Fruit fly (Drosophila melanogaster): ENCODE results near the gene CG13284.
A peak's percentile ranks its signal among the peaks of the same experiment; 100 is the strongest.

CG13284 gene

DNA sequence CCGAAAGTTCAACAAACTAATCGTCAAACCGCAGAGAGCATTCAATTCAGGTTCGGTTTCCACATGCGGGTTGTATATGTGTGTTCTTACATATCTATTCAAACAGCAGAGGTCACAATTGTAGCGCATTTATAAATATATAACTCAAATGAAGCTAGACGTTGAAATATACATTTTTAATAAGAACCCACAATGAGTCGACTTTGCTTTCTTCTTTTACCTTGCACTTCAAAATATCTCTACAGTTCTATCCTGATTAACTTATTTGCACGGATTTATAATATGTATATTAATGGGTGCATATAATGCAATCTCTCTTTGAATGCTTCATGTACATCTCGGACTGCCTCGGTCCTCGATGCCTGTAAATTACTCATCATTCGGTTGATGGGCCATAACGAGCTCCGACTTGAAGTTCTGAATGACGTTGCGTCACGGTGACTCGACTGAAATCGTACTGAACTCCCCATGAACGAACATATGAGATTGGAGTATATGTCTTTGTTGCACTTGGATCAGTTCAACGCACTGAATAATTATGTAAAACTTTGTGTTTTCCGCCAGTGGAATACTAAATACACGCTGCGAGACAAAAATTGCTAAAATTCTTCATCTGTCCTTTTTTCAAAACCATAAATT lies 30.1 kb downstream of the CG13284 start (continued):
- TF ChIP-seq da (GFP tag; optimal IDR thresholded peaks at IDR 0.05) (no peak), vfl (GFP tag; optimal IDR thresholded peaks at IDR 0.05) (no peak), Hr3 (GFP tag; optimal IDR thresholded peaks at IDR 0.05) (no peak), Mad (GFP tag; optimal IDR thresholded peaks at IDR 0.05) (no peak), gem (tag; optimal IDR thresholded peaks at IDR 0.05) (peak; percentile 64), org-1 (GFP tag; optimal IDR thresholded peaks at IDR 0.05) (peak; percentile 22), CG14014 (GFP tag; IDR thresholded peaks at IDR 0.05) (no peak), Mrtf (GFP tag; IDR thresholded peaks at IDR 0.05) (no peak), tx (GFP tag; optimal IDR thresholded peaks at IDR 0.05) (no peak), run (tag; optimal IDR thresholded peaks at IDR 0.05) (peak; percentile 42), B-H2 (GFP tag; optimal IDR thresholded peaks at IDR 0.05) (no peak), Trl (optimal IDR thresholded peaks at IDR 0.05) (no peak), Trl (GFP tag; optimal IDR thresholded peaks at IDR 0.05) (no peak), chinmo (GFP tag; IDR thresholded peaks at IDR 0.05; ENCODE audit: partially characterized antibody) (no peak), B-H1 (GFP tag; IDR thresholded peaks at IDR 0.05) (no peak), CG17361 (GFP tag; IDR thresholded peaks at IDR 0.05) (0 out of 3 replicates have a peak, but pooled peaks have one; percentile 39), hb (GFP tag; IDR thresholded peaks at IDR 0.05; ENCODE audit: partially characterized antibody) (no peak), E2f2 (GFP tag; IDR thresholded peaks at IDR 0.05) (no peak), CG1603 (tag; optimal IDR thresholded peaks at IDR 0.05) (peak; percentile 11), CG17829 (tag; optimal IDR thresholded peaks at IDR 0.05) (peak; percentile 43), zen2 (GFP tag; IDR thresholded peaks at IDR 0.05; ENCODE audit: partially characterized antibody) (no peak), CG17802 (tag; optimal IDR thresholded peaks at IDR 0.05) (peak; percentile 5), cad (GFP tag; optimal IDR thresholded peaks at IDR 0.05) (no peak), Fer3 (tag; optimal IDR thresholded peaks at IDR 0.05) (no peak), CG14050 (GFP tag; IDR thresholded peaks at IDR 0.05) (no peak), CG18476 (GFP tag; optimal IDR thresholded peaks at IDR 0.05) (peak; percentile 3), bowl (GFP tag; IDR thresholded peaks at IDR 0.05) (no peak), Six4 (GFP tag; optimal IDR thresholded peaks at IDR 0.05) (no peak), Lpt (GFP tag; optimal IDR thresholded peaks at IDR 0.05) (no peak), CG31441 (GFP tag; IDR thresholded peaks at IDR 0.05) (peak; percentile 65), tgo (GFP tag; IDR thresholded peaks at IDR 0.05) (no peak), C15 (GFP tag; IDR thresholded peaks at IDR 0.05) (no peak), Abd-B (GFP tag; optimal IDR thresholded peaks at IDR 0.05) (peak; percentile 13), kay (GFP tag; optimal IDR thresholded peaks at IDR 0.05) (peak; percentile 24), sisA (GFP tag; IDR thresholded peaks at IDR 0.05) (0 out of 2 replicates have a peak, but pooled peaks have one; percentile 25), CG1602 (GFP tag; optimal IDR thresholded peaks at IDR 0.05) (no peak), croc (GFP tag; conservative IDR thresholded peaks at IDR 0.05) (no peak), tll (GFP tag; optimal IDR thresholded peaks at IDR 0.05) (no peak), CG13424 (tag; optimal IDR thresholded peaks at IDR 0.05) (peak; percentile 43), ap (GFP tag; IDR thresholded peaks at IDR 0.05) (no peak), CG30403 (GFP tag; optimal IDR thresholded peaks at IDR 0.05) (peak; percentile 35), Dad (GFP tag; optimal IDR thresholded peaks at IDR 0.05) (no peak), CG9609 (GFP tag; optimal IDR thresholded peaks at IDR 0.05) (no peak), Eip74EF (GFP tag; optimal IDR thresholded peaks at IDR 0.05) (peak in 1 of 2 experiments; percentile 17), fd3F (GFP tag; optimal IDR thresholded peaks at IDR 0.05) (no peak), CG12236 (GFP tag; optimal IDR thresholded peaks at IDR 0.05) (no peak), odd (GFP tag; optimal IDR thresholded peaks at IDR 0.05) (no peak), gsb (GFP tag; IDR thresholded peaks at IDR 0.05) (no peak), CG14965 (GFP tag; optimal IDR thresholded peaks at IDR 0.05; ENCODE audit: borderline replicate concordance) (no peak), CG15696 (tag; optimal IDR thresholded peaks at IDR 0.05) (no peak), CG5245 (GFP tag; optimal IDR thresholded peaks at IDR 0.05) (no peak)
